In genomic region chrX:4706755-4707226, ce11 we compare ENCODE assay signal across 4 worm cellular contexts.
TF ChIP-seq lines count a peak whose summit lies in the region.

Gene dhhc-10, plus strand, starts transcription at chrX:4707176.

TF ChIP-seq in whole organism, L2 larva, 48 proteins besides CTCF, POLR2A, EP300 and RAD21 (continues in another document):
- TF ChIP-seq ama-1 (optimal IDR thresholded peaks at IDR 0.05; lab: Kevin White, UChicago) (no peak), aly-2 (tag; optimal IDR thresholded peaks at IDR 0.05; lab: Kevin White, UChicago) (no peak), nhr-10 (tag; optimal IDR thresholded peaks at IDR 0.05; lab: Kevin White, UChicago) (no peak), egl-27 (tag; optimal IDR thresholded peaks at IDR 0.05; lab: Kevin White, UChicago) (no peak), nhr-129 (tag; optimal IDR thresholded peaks at IDR 0.05; lab: Kevin White, UChicago) (peak; percentile 82), F13H6.1 (tag; optimal IDR thresholded peaks at IDR 0.05; lab: Kevin White, UChicago) (peak; percentile 69), gmeb-1 (tag; optimal IDR thresholded peaks at IDR 0.05; lab: Kevin White, UChicago) (peak; percentile 46), unc-55 (GFP tag; optimal IDR thresholded peaks at IDR 0.05; lab: Kevin White, UChicago) (peak; percentile 41), nhr-25 (tag; optimal IDR thresholded peaks at IDR 0.05; lab: Kevin White, UChicago) (no peak), crh-2 (tag; optimal IDR thresholded peaks at IDR 0.05; lab: Kevin White, UChicago) (peak; percentile 80), lin-13 (GFP tag; optimal IDR thresholded peaks at IDR 0.05; lab: Kevin White, UChicago) (peak; percentile 26), nhr-237 (tag; optimal IDR thresholded peaks at IDR 0.05; lab: Kevin White, UChicago) (no peak), unc-62 (GFP tag; optimal IDR thresholded peaks at IDR 0.05; lab: Kevin White, UChicago) (no peak), fos-1 (tag; optimal IDR thresholded peaks at IDR 0.05; lab: Kevin White, UChicago) (peak; percentile 98), ZK546.5 (tag; optimal IDR thresholded peaks at IDR 0.05; lab: Kevin White, UChicago) (no peak), Y55F3AM.14 (GFP tag; optimal IDR thresholded peaks at IDR 0.05; lab: Kevin White, UChicago) (no peak), sma-9 (GFP tag; optimal IDR thresholded peaks at IDR 0.05; lab: Kevin White, UChicago) (peak; percentile 47), sma-9 (tag; optimal IDR thresholded peaks at IDR 0.05; lab: Kevin White, UChicago) (no peak), mab-5 (tag; optimal IDR thresholded peaks at IDR 0.05; lab: Kevin White, UChicago) (peak; percentile 37), unc-39 (tag; optimal IDR thresholded peaks at IDR 0.05; lab: Kevin White, UChicago) (no peak), C34F6.9 (tag; optimal IDR thresholded peaks at IDR 0.05; lab: Kevin White, UChicago) (peak; percentile 68), nhr-21 (tag; optimal IDR thresholded peaks at IDR 0.05; lab: Kevin White, UChicago) (no peak), elt-1 (tag; optimal IDR thresholded peaks at IDR 0.05; lab: Kevin White, UChicago) (no peak), sem-4 (tag; optimal IDR thresholded peaks at IDR 0.05; lab: Kevin White, UChicago) (no peak)

TF ChIP-seq in whole organism, L4 larva, 104 proteins besides CTCF, POLR2A, EP300 and RAD21 (continues in another document):
- TF ChIP-seq hif-1 (tag; optimal IDR thresholded peaks at IDR 0.05; lab: Kevin White, UChicago) = peak in 1 of 2 experiments; percentile 35
- no peak for TF ChIP-seq dmd-9 (GFP tag; IDR thresholded peaks at IDR 0.05; lab: Robert Waterston, UW)
- no peak for TF ChIP-seq aly-2 (tag; optimal IDR thresholded peaks at IDR 0.05; lab: Kevin White, UChicago)
- no peak for TF ChIP-seq sdz-12 (GFP tag; optimal IDR thresholded peaks at IDR 0.05; lab: Kevin White, UChicago)
- no peak for TF ChIP-seq nhr-11 (tag; optimal IDR thresholded peaks at IDR 0.05; lab: Kevin White, UChicago)
- no peak for TF ChIP-seq ZK546.5 (tag; optimal IDR thresholded peaks at IDR 0.05; lab: Kevin White, UChicago)
- no peak for TF ChIP-seq snpc-1.2 (GFP tag; IDR thresholded peaks at IDR 0.05; lab: Robert Waterston, UW)
- TF ChIP-seq zfp-3 (GFP tag; conservative IDR thresholded peaks at IDR 0.05; lab: Robert Waterston, UW) = no peak
- TF ChIP-seq Y75B8A.6 (GFP tag; IDR thresholded peaks at IDR 0.05; lab: Robert Waterston, UW) = no peak
- no peak for TF ChIP-seq ces-1 (GFP tag; optimal IDR thresholded peaks at IDR 0.05; lab: Kevin White, UChicago)
- TF ChIP-seq vab-7 (GFP tag; IDR thresholded peaks at IDR 0.05; lab: Robert Waterston, UW) = no peak
- TF ChIP-seq madf-9 (GFP tag; conservative IDR thresholded peaks at IDR 0.05; lab: Robert Waterston, UW) = 0 out of 2 replicates have a peak, but pooled peaks have one; percentile 12
- TF ChIP-seq unc-130 (GFP tag; optimal IDR thresholded peaks at IDR 0.05; lab: Kevin White, UChicago) = no peak
- no peak for TF ChIP-seq fos-1 (tag; optimal IDR thresholded peaks at IDR 0.05; lab: Kevin White, UChicago)
- TF ChIP-seq snpc-4 (tag; optimal IDR thresholded peaks at IDR 0.05; lab: Kevin White, UChicago) = no peak
- TF ChIP-seq dmd-8 (GFP tag; IDR thresholded peaks at IDR 0.05; lab: Robert Waterston, UW) = no peak
- TF ChIP-seq F44E2.7 (GFP tag; IDR thresholded peaks at IDR 0.05; lab: Robert Waterston, UW) = no peak
- TF ChIP-seq set-16 (GFP tag; IDR thresholded peaks at IDR 0.05; lab: Robert Waterston, UW) = no peak
- peak; percentile 62; the same call in 1 of the 2 replicates for TF ChIP-seq egl-43 (GFP tag; IDR thresholded peaks at IDR 0.05; lab: Robert Waterston, UW)
- no peak for TF ChIP-seq zag-1 (tag; optimal IDR thresholded peaks at IDR 0.05; lab: Kevin White, UChicago)
- no peak for TF ChIP-seq madf-5 (GFP tag; IDR thresholded peaks at IDR 0.05; lab: Robert Waterston, UW)
- TF ChIP-seq lin-1 (GFP tag; IDR thresholded peaks at IDR 0.05; lab: Robert Waterston, UW) = no peak
- TF ChIP-seq T26A8.4 (GFP tag; IDR thresholded peaks at IDR 0.05; lab: Robert Waterston, UW) = peak; percentile 30; the same call in 1 of the 2 replicates
- TF ChIP-seq hlh-30 (tag; optimal IDR thresholded peaks at IDR 0.05; lab: Kevin White, UChicago; ENCODE audit: insufficient read depth) = peak; percentile 43

TF ChIP-seq in whole organism, late embryonic, 69 proteins besides CTCF, POLR2A, EP300 and RAD21:
- TF ChIP-seq tbx-2 (tag; optimal IDR thresholded peaks at IDR 0.05; lab: Kevin White, UChicago) = peak; percentile 45
- TF ChIP-seq pha-2 (tag; optimal IDR thresholded peaks at IDR 0.05; lab: Kevin White, UChicago) = peak; percentile 34
- TF ChIP-seq ceh-24 (tag; optimal IDR thresholded peaks at IDR 0.05; lab: Kevin White, UChicago) = no peak
- TF ChIP-seq fkh-6 (tag; optimal IDR thresholded peaks at IDR 0.05; lab: Kevin White, UChicago) = no peak
- peak; percentile 0 for TF ChIP-seq ceh-31 (tag; optimal IDR thresholded peaks at IDR 0.05; lab: Kevin White, UChicago)
- peak; percentile 36 for TF ChIP-seq nfya-1 (tag; optimal IDR thresholded peaks at IDR 0.05; lab: Kevin White, UChicago)
- TF ChIP-seq hlh-13 (GFP tag; optimal IDR thresholded peaks at IDR 0.05; lab: Kevin White, UChicago) = no peak
- TF ChIP-seq unc-42 (tag; optimal IDR thresholded peaks at IDR 0.05; lab: Kevin White, UChicago) = peak; percentile 84
- TF ChIP-seq ets-4 (tag; optimal IDR thresholded peaks at IDR 0.05; lab: Kevin White, UChicago) = no peak
- TF ChIP-seq unc-55 (GFP tag; optimal IDR thresholded peaks at IDR 0.05; lab: Kevin White, UChicago) = peak; percentile 93
- peak; percentile 40 for TF ChIP-seq dve-1 (tag; optimal IDR thresholded peaks at IDR 0.05; lab: Kevin White, UChicago)
- no peak for TF ChIP-seq ceh-45 (GFP tag; IDR thresholded peaks at IDR 0.05; lab: Robert Waterston, UW)
- peak; percentile 59 for TF ChIP-seq ceh-48 (tag; optimal IDR thresholded peaks at IDR 0.05; lab: Kevin White, UChicago)
- peak; percentile 46 for TF ChIP-seq elt-2 (tag; optimal IDR thresholded peaks at IDR 0.05; lab: Kevin White, UChicago)

TF ChIP-seq in whole organism, mixed stage, embryonic, 35 proteins besides CTCF, POLR2A, EP300 and RAD21:
- peak; percentile 36 for TF ChIP-seq lsy-2 (tag; optimal IDR thresholded peaks at IDR 0.05; lab: Kevin White, UChicago)
- TF ChIP-seq snpc-4 (tag; optimal IDR thresholded peaks at IDR 0.05; lab: Kevin White, UChicago) = no peak
- TF ChIP-seq pha-4 (tag; optimal IDR thresholded peaks at IDR 0.05; lab: Kevin White, UChicago) = peak; percentile 84
- TF ChIP-seq sptf-1 (tag; optimal IDR thresholded peaks at IDR 0.05; lab: Kevin White, UChicago) = peak; percentile 17
- TF ChIP-seq ceh-39 (tag; optimal IDR thresholded peaks at IDR 0.05; lab: Kevin White, UChicago) = peak; percentile 62
- peak; percentile 29 for TF ChIP-seq mep-1 (tag; optimal IDR thresholded peaks at IDR 0.05; lab: Kevin White, UChicago)
- no peak for TF ChIP-seq zip-8 (tag; optimal IDR thresholded peaks at IDR 0.05; lab: Kevin White, UChicago)
- no peak for TF ChIP-seq unc-39 (tag; optimal IDR thresholded peaks at IDR 0.05; lab: Kevin White, UChicago)
- TF ChIP-seq ces-1 (GFP tag; optimal IDR thresholded peaks at IDR 0.05; lab: Kevin White, UChicago) = peak; percentile 92
- no peak for TF ChIP-seq drap-1 (GFP tag; optimal IDR thresholded peaks at IDR 0.05; lab: Kevin White, UChicago)
- peak; percentile 29 for TF ChIP-seq ztf-11 (tag; optimal IDR thresholded peaks at IDR 0.05; lab: Kevin White, UChicago)
- TF ChIP-seq elt-1 (tag; optimal IDR thresholded peaks at IDR 0.05; lab: Kevin White, UChicago; ENCODE audit: borderline replicate concordance, insufficient read depth) = no peak
- TF ChIP-seq nhr-2 (tag; optimal IDR thresholded peaks at IDR 0.05; lab: Kevin White, UChicago) = peak; percentile 70
- TF ChIP-seq unc-62 (GFP tag; optimal IDR thresholded peaks at IDR 0.05; lab: Kevin White, UChicago) = peak; percentile 71
- peak; percentile 31 for TF ChIP-seq mls-2 (tag; optimal IDR thresholded peaks at IDR 0.05; lab: Kevin White, UChicago)
- TF ChIP-seq lin-13 (tag; optimal IDR thresholded peaks at IDR 0.05; lab: Kevin White, UChicago) = no peak
- peak; percentile 14 for TF ChIP-seq unc-120 (tag; optimal IDR thresholded peaks at IDR 0.05; lab: Kevin White, UChicago; ENCODE audit: poor library complexity, severe bottlenecking)
- no peak for TF ChIP-seq nhr-12 (tag; optimal IDR thresholded peaks at IDR 0.05; lab: Kevin White, UChicago)
- TF ChIP-seq hlh-1 (tag; optimal IDR thresholded peaks at IDR 0.05; lab: Kevin White, UChicago) = peak; percentile 78
- TF ChIP-seq M03D4.4 (tag; optimal IDR thresholded peaks at IDR 0.05; lab: Kevin White, UChicago) = peak; percentile 20
- TF ChIP-seq cnd-1 (tag; optimal IDR thresholded peaks at IDR 0.05; lab: Kevin White, UChicago) = peak; percentile 62
- TF ChIP-seq lin-32 (GFP tag; optimal IDR thresholded peaks at IDR 0.05; lab: Kevin White, UChicago) = peak; percentile 61
